Worm (Caenorhabditis elegans) whole organism, L2 larva: ENCODE data around the gene B0393.4.

Experiments used
- C34F6.9 ChIP-seq: fragments of 150-350 bp; optimal IDR thresholded peaks from 2 replicates; lab custom pipeline; 2014; ENCODE audit warnings: missing biosample characterization, missing genetic modification characterization
- F13H6.1 ChIP-seq: sonication (generic microtip); optimal IDR thresholded peaks from 2 replicates; lab custom pipeline; 2016; ENCODE audit warnings: missing genetic modification characterization, missing compliant biosample characterization
- R02D3.7 ChIP-seq: fragments of 150-350 bp; optimal IDR thresholded peaks from 2 replicates; lab custom pipeline; 2014; ENCODE audit warnings: missing biosample characterization, missing genetic modification characterization
- Y55F3AM.14 ChIP-seq: fragments of 200-800 bp; sonication (Bioruptor generic); optimal IDR thresholded peaks from 2 replicates; lab custom pipeline; 2018; ENCODE audit warnings: mild to moderate bottlenecking, missing genetic modification characterization, missing compliant biosample characterization
- ZK546.5 ChIP-seq: sonication (generic microtip); optimal IDR thresholded peaks from 2 replicates; lab custom pipeline; 2017; ENCODE audit warnings: missing biosample characterization, missing genetic modification characterization
- alr-1 ChIP-seq: fragments of 150-350 bp; optimal IDR thresholded peaks from 2 replicates; lab custom pipeline; 2014; ENCODE audit warnings: missing biosample characterization, missing genetic modification characterization
- aly-2 ChIP-seq: fragments of 150-350 bp; optimal IDR thresholded peaks from 2 replicates; lab custom pipeline; 2014; ENCODE audit warnings: missing biosample characterization, missing genetic modification characterization
- ama-1 ChIP-seq: fragments of 150-350 bp; optimal IDR thresholded peaks from 2 replicates; lab custom pipeline; 2018; ENCODE audit warnings: inconsistent platforms
- blmp-1 ChIP-seq: sonication (generic microtip); optimal IDR thresholded peaks from 2 replicates; lab custom pipeline; 2017; ENCODE audit warnings: missing genetic modification characterization, mild to moderate bottlenecking, missing compliant biosample characterization, antibody characterized with exemption, moderate library complexity; ENCODE audit not compliant: insufficient read depth
- ceh-16 ChIP-seq: fragments of 150-350 bp; optimal IDR thresholded peaks from 2 replicates; lab custom pipeline; 2014; ENCODE audit warnings: missing biosample characterization, missing genetic modification characterization
- ceh-82 ChIP-seq: fragments of 150-350 bp; optimal IDR thresholded peaks from 2 replicates; lab custom pipeline; 2014; ENCODE audit warnings: missing biosample characterization, missing genetic modification characterization
- crh-2 ChIP-seq: sonication (generic microtip); optimal IDR thresholded peaks from 2 replicates; lab custom pipeline; 2017; ENCODE audit warnings: missing biosample characterization, missing genetic modification characterization
- dmd-4 ChIP-seq: sonication (generic microtip); optimal IDR thresholded peaks from 2 replicates; lab custom pipeline; 2017; ENCODE audit warnings: missing biosample characterization, missing genetic modification characterization
- egl-27 ChIP-seq: sonication (generic microtip); optimal IDR thresholded peaks from 3 replicates; lab custom pipeline; 2017; ENCODE audit warnings: missing biosample characterization, missing genetic modification reagents, missing genetic modification characterization
- elt-1 ChIP-seq: fragments of 150-350 bp; optimal IDR thresholded peaks from 2 replicates; lab custom pipeline; 2014; ENCODE audit warnings: missing biosample characterization, missing genetic modification characterization
- elt-3 ChIP-seq: sonication (generic microtip); optimal IDR thresholded peaks from 2 replicates; lab custom pipeline; 2017; ENCODE audit warnings: missing biosample characterization, missing genetic modification characterization
- fos-1 ChIP-seq: fragments of 150-350 bp; optimal IDR thresholded peaks from 2 replicates; lab custom pipeline; 2014; ENCODE audit warnings: missing biosample characterization, missing genetic modification characterization
- gmeb-1 ChIP-seq: fragments of 150-350 bp; optimal IDR thresholded peaks from 2 replicates; lab custom pipeline; 2014; ENCODE audit warnings: missing biosample characterization, missing genetic modification characterization
- lin-11 ChIP-seq: fragments of 150-350 bp; sonication (generic microtip); optimal IDR thresholded peaks from 2 replicates; lab custom pipeline; 2014; ENCODE audit warnings: missing biosample characterization, missing genetic modification characterization, inconsistent platforms, mixed read lengths
- lin-13 ChIP-seq: fragments of 150-350 bp; optimal IDR thresholded peaks from 2 replicates; lab custom pipeline; 2014; ENCODE audit warnings: missing biosample characterization, missing genetic modification reagents, missing genetic modification characterization
- lin-39 ChIP-seq: fragments of 150-350 bp; optimal IDR thresholded peaks from 2 replicates; lab custom pipeline; 2014; ENCODE audit warnings: missing biosample characterization, missing genetic modification reagents, missing genetic modification characterization
- lsy-2 ChIP-seq, 2 experiments: fragments of 150-350 bp in 1 of 2; sonication (generic microtip) in 1 of 2; optimal IDR thresholded peaks; 2 replicates each; lab custom pipeline; 2014 to 2017; ENCODE audit warnings: missing biosample characterization in 2 of 2, missing genetic modification characterization in 2 of 2
- mab-5 ChIP-seq: fragments of 150-350 bp; optimal IDR thresholded peaks from 2 replicates; lab custom pipeline; 2014; ENCODE audit warnings: missing biosample characterization, missing genetic modification characterization
- mbf-1 ChIP-seq: sonication (generic microtip); optimal IDR thresholded peaks from 2 replicates; lab custom pipeline; 2017; ENCODE audit warnings: missing biosample characterization, missing genetic modification characterization
- mdl-1 ChIP-seq, 2 experiments: fragments of 150-350 bp in 1 of 2; sonication (generic microtip) in 1 of 2; optimal IDR thresholded peaks; 2 replicates each; lab custom pipeline; 2017; ENCODE audit warnings: missing biosample characterization in 2 of 2, missing genetic modification characterization in 2 of 2
- nhr-10 ChIP-seq: sonication (generic microtip); optimal IDR thresholded peaks from 2 replicates; lab custom pipeline; 2017; ENCODE audit warnings: missing biosample characterization, missing genetic modification characterization
- nhr-11 ChIP-seq: fragments of 150-350 bp; optimal IDR thresholded peaks from 2 replicates; lab custom pipeline; 2014; ENCODE audit warnings: missing biosample characterization, missing genetic modification characterization
- nhr-12 ChIP-seq: fragments of 150-350 bp; optimal IDR thresholded peaks from 2 replicates; lab custom pipeline; 2014; ENCODE audit warnings: missing biosample characterization, missing genetic modification characterization
- nhr-129 ChIP-seq: fragments of 150-350 bp; optimal IDR thresholded peaks from 2 replicates; lab custom pipeline; 2014; ENCODE audit warnings: missing biosample characterization, missing genetic modification characterization
- nhr-21 ChIP-seq: fragments of 150-350 bp; optimal IDR thresholded peaks from 2 replicates; lab custom pipeline; 2014; ENCODE audit warnings: missing biosample characterization, missing genetic modification characterization
- nhr-23 ChIP-seq: fragments of 150-350 bp; optimal IDR thresholded peaks from 2 replicates; lab custom pipeline; 2014; ENCODE audit warnings: missing biosample characterization, missing genetic modification reagents, missing genetic modification characterization
- nhr-237 ChIP-seq: fragments of 150-350 bp; optimal IDR thresholded peaks from 2 replicates; lab custom pipeline; 2014; ENCODE audit warnings: missing biosample characterization, missing genetic modification characterization
- nhr-25 ChIP-seq: fragments of 150-350 bp; sonication (generic microtip); optimal IDR thresholded peaks from 3 replicates; lab custom pipeline; 2014; ENCODE audit warnings: missing biosample characterization, missing genetic modification characterization
- nhr-6 ChIP-seq: fragments of 150-350 bp; optimal IDR thresholded peaks from 2 replicates; lab custom pipeline; 2014; ENCODE audit warnings: missing biosample characterization, missing genetic modification characterization
- nhr-77 ChIP-seq: fragments of 150-350 bp; optimal IDR thresholded peaks from 2 replicates; lab custom pipeline; 2014; ENCODE audit warnings: missing biosample characterization, missing genetic modification characterization
- peb-1 ChIP-seq: fragments of 150-350 bp; optimal IDR thresholded peaks from 2 replicates; lab custom pipeline; 2014; ENCODE audit warnings: missing biosample characterization, missing genetic modification characterization
- sem-4 ChIP-seq: fragments of 150-350 bp; optimal IDR thresholded peaks from 2 replicates; lab custom pipeline; 2014; ENCODE audit warnings: missing biosample characterization, missing genetic modification reagents, missing genetic modification characterization
- skn-1 ChIP-seq: sonication (generic microtip); optimal IDR thresholded peaks from 2 replicates; lab custom pipeline; 2017; ENCODE audit warnings: missing biosample characterization, missing genetic modification characterization
- sma-3 ChIP-seq: sonication (generic microtip); optimal IDR thresholded peaks from 2 replicates; lab custom pipeline; 2016; ENCODE audit warnings: missing genetic modification reagents, missing genetic modification characterization, missing compliant biosample characterization
- snpc-4 ChIP-seq: fragments of 150-350 bp; optimal IDR thresholded peaks from 2 replicates; lab custom pipeline; 2014; ENCODE audit warnings: missing biosample characterization, missing genetic modification characterization
- unc-39 ChIP-seq: fragments of 150-350 bp; optimal IDR thresholded peaks from 2 replicates; lab custom pipeline; 2014; ENCODE audit warnings: missing biosample characterization, missing genetic modification characterization
- unc-55 ChIP-seq: fragments of 150-350 bp; sonication (generic microtip); optimal IDR thresholded peaks from 3 replicates; lab custom pipeline; 2014; ENCODE audit warnings: missing biosample characterization, missing genetic modification reagents, missing genetic modification characterization
- unc-62 ChIP-seq: fragments of 150-350 bp; optimal IDR thresholded peaks from 2 replicates; lab custom pipeline; 2014; ENCODE audit warnings: missing biosample characterization, missing genetic modification reagents, missing genetic modification characterization
- zag-1 ChIP-seq: fragments of 150-350 bp; optimal IDR thresholded peaks from 2 replicates; lab custom pipeline; 2014; ENCODE audit warnings: missing biosample characterization, missing genetic modification characterization
- ztf-1 ChIP-seq: fragments of 200-800 bp; sonication (Bioruptor generic); conservative IDR thresholded peaks from 2 replicates; pipeline ENCODE4 v1.3.6; 2022; ENCODE audit warnings: missing genetic modification characterization, missing compliant biosample characterization
- ztf-11 ChIP-seq: sonication (generic microtip); optimal IDR thresholded peaks from 2 replicates; lab custom pipeline; 2017; ENCODE audit warnings: missing biosample characterization, missing genetic modification characterization
- ztf-4 ChIP-seq: fragments of 150-350 bp; optimal IDR thresholded peaks from 2 replicates; lab custom pipeline; 2014; ENCODE audit warnings: missing biosample characterization, missing genetic modification characterization

Gene B0393.4

DNA sequence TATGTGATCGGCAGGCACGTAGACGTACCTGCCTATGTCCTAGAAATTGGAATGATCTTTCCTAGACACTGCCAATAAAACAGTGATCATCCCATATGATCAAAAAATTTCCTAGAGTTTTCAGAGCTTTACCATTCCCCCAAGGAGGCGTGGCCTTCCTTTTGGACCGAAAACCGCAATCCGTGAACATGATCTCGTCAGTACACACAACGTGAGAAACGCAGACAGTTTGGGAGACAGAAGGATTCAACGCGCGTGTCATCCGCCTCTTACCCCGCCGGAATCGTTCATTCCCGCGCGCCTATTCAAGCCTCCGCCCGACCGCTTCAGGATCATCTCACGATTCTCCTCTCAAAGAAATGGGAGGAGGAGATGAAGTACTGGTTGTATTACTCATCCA is 2.1 kb upstream of the B0393.4 start, which contains the start of gene B0393.5:
Gene B0393.5 (plus strand): TSS at position 301 of the 400 bp plus-strand sequence.
- TF ChIP-seq elt-1 (tag; lab: Kevin White, UChicago) (no peak), nhr-11 (tag; lab: Kevin White, UChicago) (no peak), F13H6.1 (tag; lab: Kevin White, UChicago) (no peak), ceh-16 (tag; lab: Kevin White, UChicago) (no peak), R02D3.7 (tag; lab: Kevin White, UChicago) (no peak), unc-62 (GFP tag; lab: Kevin White, UChicago) (no peak), Y55F3AM.14 (GFP tag; lab: Kevin White, UChicago) (no peak), elt-3 (tag; lab: Kevin White, UChicago) (no peak), nhr-10 (tag; lab: Kevin White, UChicago) (no peak), ceh-82 (tag; lab: Kevin White, UChicago) (no peak), peb-1 (tag; lab: Kevin White, UChicago) (no peak), lsy-2 (tag; optimal IDR thresholded peaks at IDR 0.05; lab: Kevin White, UChicago) (no peak), ama-1 (no peak)

DNA sequence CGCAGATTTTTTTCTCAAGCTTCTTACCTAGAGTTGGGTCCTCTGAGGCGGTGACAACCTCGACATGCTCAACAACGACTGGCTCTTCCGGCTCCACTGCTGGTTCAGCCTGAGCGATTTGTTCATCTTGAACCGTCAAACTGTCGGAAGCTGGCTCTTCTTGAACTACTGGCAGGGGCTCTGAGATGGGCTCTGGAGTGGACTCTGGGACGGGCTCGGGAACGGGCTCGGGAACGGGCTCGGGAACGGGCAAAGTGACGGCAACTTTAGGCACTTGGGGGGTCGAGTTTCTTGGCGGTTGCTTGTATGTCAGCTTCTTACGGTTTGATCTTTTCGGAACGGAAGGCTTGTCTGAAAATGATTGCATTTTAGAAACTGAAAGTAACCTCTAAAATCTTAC is 563 bp downstream of the B0393.4 start:
- TF ChIP-seq sma-3 (GFP tag; lab: Kevin White, UChicago) = no peak
- no peak for TF ChIP-seq lin-13 (GFP tag; lab: Kevin White, UChicago)

DNA sequence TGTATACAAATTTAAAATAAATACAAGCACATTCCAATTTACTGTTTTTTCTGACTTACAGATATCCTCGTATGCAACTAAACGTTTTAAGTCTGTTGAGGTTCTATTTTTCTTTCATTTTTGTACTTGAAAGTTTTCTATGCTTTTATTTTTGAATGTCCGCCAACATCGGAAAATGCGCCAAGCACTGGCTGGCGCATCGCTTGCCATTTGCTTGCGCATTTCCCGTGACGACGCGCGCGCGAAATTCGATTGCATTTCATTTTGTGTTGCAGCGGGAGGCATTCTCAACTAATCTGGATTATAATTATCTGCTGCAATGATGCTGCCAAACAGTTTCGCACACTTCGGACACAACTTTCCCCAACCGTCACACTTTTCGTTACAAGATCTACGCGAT is 6.4 kb downstream of the B0393.4 start, which contains the start of gene fbxl-2:
Gene fbxl-2 (plus strand): TSS at position 278 of the 400 bp plus-strand sequence.
- TF ChIP-seq lin-39 (tag; lab: Kevin White, UChicago) (no peak), ztf-4 (peak; percentile 91), sem-4 (tag; lab: Kevin White, UChicago) (peak; percentile 81), lsy-2 (tag; optimal IDR thresholded peaks at IDR 0.05; lab: Kevin White, UChicago) (peak; percentile 95 to 97), nhr-11 (tag; lab: Kevin White, UChicago) (no peak), egl-27 (tag; lab: Kevin White, UChicago) (peak; percentile 84), nhr-129 (tag; lab: Kevin White, UChicago) (peak; percentile 94), unc-55 (GFP tag; lab: Kevin White, UChicago) (peak; percentile 98), unc-62 (GFP tag; lab: Kevin White, UChicago) (peak; percentile 42), ztf-1 (no peak), ZK546.5 (peak; percentile 76), nhr-10 (tag; lab: Kevin White, UChicago) (peak; percentile 76), fos-1 (tag; lab: Kevin White, UChicago) (peak; percentile 88), nhr-25 (peak; percentile 95), alr-1 (no peak), elt-1 (tag; lab: Kevin White, UChicago) (no peak), dmd-4 (tag; lab: Kevin White, UChicago) (no peak), C34F6.9 (peak; percentile 98), mdl-1 (tag; optimal IDR thresholded peaks at IDR 0.05; lab: Kevin White, UChicago) (peak in 1 of 2 experiments; percentile 71), sma-3 (GFP tag; lab: Kevin White, UChicago) (peak; percentile 97), nhr-237 (tag; lab: Kevin White, UChicago) (peak; percentile 72), skn-1 (tag; lab: Kevin White, UChicago) (no peak), aly-2 (no peak), mbf-1 (tag; lab: Kevin White, UChicago) (no peak), elt-3 (tag; lab: Kevin White, UChicago) (no peak), gmeb-1 (peak; percentile 100), nhr-23 (no peak), R02D3.7 (tag; lab: Kevin White, UChicago) (peak; percentile 88), zag-1 (tag; lab: Kevin White, UChicago) (peak; percentile 87), lin-13 (GFP tag; lab: Kevin White, UChicago) (peak; percentile 96), ama-1 (no peak), lin-11 (peak; percentile 90), F13H6.1 (tag; lab: Kevin White, UChicago) (peak; percentile 93), Y55F3AM.14 (GFP tag; lab: Kevin White, UChicago) (peak; percentile 81), ztf-11 (tag; lab: Kevin White, UChicago) (peak; percentile 42), peb-1 (tag; lab: Kevin White, UChicago) (no peak), blmp-1 (tag; lab: Kevin White, UChicago) (peak; percentile 36), mab-5 (tag; lab: Kevin White, UChicago) (peak; percentile 91), ceh-16 (tag; lab: Kevin White, UChicago) (peak; percentile 89), ceh-82 (tag; lab: Kevin White, UChicago) (peak; percentile 88), unc-39 (tag; lab: Kevin White, UChicago) (no peak), crh-2 (tag; lab: Kevin White, UChicago) (peak; percentile 95), snpc-4 (tag; lab: Kevin White, UChicago) (peak; percentile 83), nhr-12 (no peak), nhr-77 (peak; percentile 66), nhr-6 (tag; lab: Kevin White, UChicago) (peak; percentile 74), nhr-21 (tag; lab: Kevin White, UChicago) (peak; percentile 95)
